Worm (Caenorhabditis elegans): Measurements from ENCODE around the gene tbce-1.

ce11 chrIV:8273334-8273733, 21.2 kb upstream of the tbce-1 start:
- TF ChIP-seq snpc-4 (tag; optimal IDR thresholded peaks at IDR 0.05) (no peak), ceh-9 (tag; optimal IDR thresholded peaks at IDR 0.05) (no peak), unc-39 (tag; optimal IDR thresholded peaks at IDR 0.05) (no peak), pha-4 (tag; optimal IDR thresholded peaks at IDR 0.05) (no peak), ztf-4 (tag; optimal IDR thresholded peaks at IDR 0.05) (no peak), ztf-11 (tag; optimal IDR thresholded peaks at IDR 0.05) (no peak), eor-1 (tag; optimal IDR thresholded peaks at IDR 0.05) (no peak), fkh-10 (GFP tag; optimal IDR thresholded peaks at IDR 0.05) (no peak), nhr-28 (tag; optimal IDR thresholded peaks at IDR 0.05) (no peak), ceh-28 (tag; optimal IDR thresholded peaks at IDR 0.05) (no peak)
